Worm (Caenorhabditis elegans) whole organism, midembryonic: ENCODE results near the gene txt-17.
A peak's percentile ranks its signal among the peaks of the same experiment; 100 is the strongest.

Experiments
- T22C8.4 ChIP-seq: fragments of 200-800 bp; sonication (Bioruptor generic); IDR thresholded peaks from 2 replicates; pipeline ENCODE4 v1.3.6; 2022; ENCODE audit warnings: missing genetic modification characterization, missing compliant biosample characterization
- cog-1 ChIP-seq: sonication (generic microtip); optimal IDR thresholded peaks from 2 replicates; lab custom pipeline; 2016; ENCODE audit warnings: missing genetic modification characterization, missing compliant biosample characterization
- flt-1 ChIP-seq: fragments of 200-800 bp; sonication (Bioruptor generic); IDR thresholded peaks from 2 replicates; pipeline ENCODE4 v1.3.6; 2022; ENCODE audit warnings: missing genetic modification characterization, missing compliant biosample characterization
- klf-2 ChIP-seq: fragments of 200-800 bp; sonication (Bioruptor generic); conservative IDR thresholded peaks from 2 replicates; pipeline ENCODE4 v1.3.6; 2022; ENCODE audit warnings: missing genetic modification reagents, missing genetic modification characterization, missing compliant biosample characterization
- med-1 ChIP-seq: sonication (generic microtip); optimal IDR thresholded peaks from 2 replicates; lab custom pipeline; 2017; ENCODE audit warnings: missing genetic modification characterization, mild to moderate bottlenecking, missing compliant biosample characterization, antibody characterized with exemption, missing genetic modification reagents; ENCODE audit not compliant: insufficient read depth
- ref-1 ChIP-seq: fragments of 200-800 bp; sonication (Bioruptor generic); conservative IDR thresholded peaks from 2 replicates; pipeline ENCODE4 v1.3.6; 2022; ENCODE audit warnings: missing genetic modification reagents, missing genetic modification characterization, missing compliant biosample characterization
- tab-1 ChIP-seq: fragments of 200-800 bp; sonication (Bioruptor generic); IDR thresholded peaks from 2 replicates; pipeline ENCODE4 v1.3.6; 2022; ENCODE audit warnings: missing genetic modification characterization, missing compliant biosample characterization
- ztf-23 ChIP-seq: fragments of 200-800 bp; sonication (Bioruptor generic); IDR thresholded peaks from 2 replicates; pipeline ENCODE4 v1.3.6; 2022; ENCODE audit warnings: missing genetic modification reagents, missing genetic modification characterization, missing compliant biosample characterization
- ztf-29 ChIP-seq: fragments of 200-800 bp; sonication (Bioruptor generic); IDR thresholded peaks from 2 replicates; pipeline ENCODE4 v1.3.6; 2022; ENCODE audit warnings: missing genetic modification reagents, missing genetic modification characterization, missing compliant biosample characterization

Gene txt-17

DNA sequence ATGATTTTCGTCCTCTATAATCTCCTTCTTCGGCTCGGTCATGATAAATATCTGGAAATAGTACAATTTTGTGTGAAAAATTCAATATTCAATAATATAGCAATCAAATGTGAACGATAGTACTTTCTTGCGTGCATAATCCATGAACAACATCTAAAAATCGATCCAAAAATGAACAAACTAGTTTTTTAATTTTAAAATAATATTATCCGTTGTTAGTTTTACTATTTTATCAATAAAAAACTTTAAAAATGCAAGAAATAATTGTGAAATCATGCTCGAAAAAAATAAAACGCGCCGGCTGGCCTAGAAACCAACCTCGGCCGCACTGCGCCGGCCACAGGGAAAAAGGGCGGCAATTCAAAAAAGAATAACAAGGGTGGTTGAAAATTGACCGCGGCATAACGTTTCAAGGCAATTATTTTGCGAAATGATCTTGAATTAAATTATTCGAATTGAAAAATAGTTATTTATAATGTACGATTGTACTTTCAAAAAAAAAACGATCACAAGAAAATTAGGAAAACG is 31.7 kb upstream of the txt-17 start, which contains the start of gene mys-1:
Gene mys-1, minus strand, starts transcription at position 51 of the 528 bp plus-strand sequence.
- TF ChIP-seq ztf-29 (GFP tag; lab: Robert Waterston, UW): no peak
- peak; percentile 70 for TF ChIP-seq ztf-23 (GFP tag; lab: Robert Waterston, UW)

DNA sequence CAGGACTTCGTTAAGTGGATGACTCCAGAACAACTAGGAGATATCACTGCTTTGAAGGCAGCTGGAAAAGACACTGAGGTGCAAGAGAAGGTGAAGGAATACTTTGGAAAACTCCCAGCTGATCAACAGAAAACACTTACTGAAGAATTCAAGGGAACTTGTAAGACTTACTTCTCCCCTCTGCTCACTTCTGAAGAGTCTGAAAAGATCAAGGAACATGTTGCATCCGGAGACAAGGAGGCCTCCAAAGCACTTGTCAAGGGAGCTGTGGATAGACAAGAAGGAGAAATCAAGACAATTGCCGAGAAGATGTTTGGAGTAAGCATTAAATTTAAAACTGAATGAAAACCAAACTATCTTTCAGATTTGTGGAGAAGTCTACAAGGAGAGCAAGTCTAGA is 26.4 kb upstream of the txt-17 start:
- TF ChIP-seq ztf-29 (GFP tag; lab: Robert Waterston, UW): no peak
- TF ChIP-seq cog-1 (tag; lab: Kevin White, UChicago): no peak
- no peak for TF ChIP-seq flt-1 (GFP tag; lab: Robert Waterston, UW)
- TF ChIP-seq med-1 (GFP tag; lab: Kevin White, UChicago): no peak
- no peak for TF ChIP-seq klf-2
- no peak for TF ChIP-seq T22C8.4 (GFP tag; lab: Robert Waterston, UW)
- no peak for TF ChIP-seq ref-1 (GFP tag; lab: Robert Waterston, UW)
- TF ChIP-seq tab-1 (GFP tag; lab: Robert Waterston, UW): no peak
- TF ChIP-seq ztf-23 (GFP tag; lab: Robert Waterston, UW): no peak

DNA sequence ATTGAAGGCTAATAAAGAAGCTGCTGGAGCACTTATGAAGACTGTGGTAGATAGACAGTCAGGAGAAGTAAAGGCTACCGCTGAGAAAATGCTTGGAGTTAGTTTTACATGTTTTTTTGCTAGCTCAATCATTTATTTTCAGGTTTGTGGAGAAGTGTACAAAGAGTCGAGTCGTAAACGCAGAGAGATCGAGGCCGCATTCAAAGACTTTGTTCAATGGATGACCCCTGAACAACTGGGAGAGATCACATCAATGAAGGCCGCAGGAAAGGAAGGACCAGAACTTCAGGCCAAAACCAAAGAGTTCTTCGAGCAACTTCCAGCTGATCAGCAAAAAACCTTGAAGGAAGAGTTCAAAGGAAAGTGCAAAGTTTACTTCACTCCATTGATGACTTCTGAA is 25.8 kb upstream of the txt-17 start:
- TF ChIP-seq flt-1 (GFP tag; lab: Robert Waterston, UW) (no peak), T22C8.4 (GFP tag; lab: Robert Waterston, UW) (no peak), med-1 (GFP tag; lab: Kevin White, UChicago) (no peak), ref-1 (GFP tag; lab: Robert Waterston, UW) (no peak), ztf-23 (GFP tag; lab: Robert Waterston, UW) (no peak), tab-1 (GFP tag; lab: Robert Waterston, UW) (no peak), cog-1 (tag; lab: Kevin White, UChicago) (no peak), ztf-29 (GFP tag; lab: Robert Waterston, UW) (no peak), klf-2 (no peak)

DNA sequence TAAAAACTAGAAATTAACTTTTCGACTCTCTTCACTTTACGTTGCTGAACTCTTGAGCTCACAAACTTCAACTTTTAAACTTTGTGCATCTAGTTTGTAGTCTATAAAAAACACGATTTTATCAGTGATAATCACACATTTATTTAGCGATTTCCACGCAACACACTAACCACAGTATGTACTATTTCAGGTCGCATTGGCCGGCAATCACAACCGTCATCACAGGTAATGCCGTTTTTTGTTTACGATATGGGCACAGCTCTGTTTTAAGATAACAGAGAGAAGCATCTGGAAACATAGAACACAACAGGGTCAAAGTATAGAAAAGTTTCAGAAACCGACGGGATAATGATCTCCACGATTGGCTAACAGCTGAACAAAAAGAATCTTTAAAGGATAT is 23.2 kb upstream of the txt-17 start:
- TF ChIP-seq ref-1 (GFP tag; lab: Robert Waterston, UW): no peak
- no peak for TF ChIP-seq ztf-23 (GFP tag; lab: Robert Waterston, UW)
- TF ChIP-seq med-1 (GFP tag; lab: Kevin White, UChicago): no peak
- TF ChIP-seq flt-1 (GFP tag; lab: Robert Waterston, UW): no peak
- no peak for TF ChIP-seq cog-1 (tag; lab: Kevin White, UChicago)
- no peak for TF ChIP-seq tab-1 (GFP tag; lab: Robert Waterston, UW)
- TF ChIP-seq T22C8.4 (GFP tag; lab: Robert Waterston, UW): no peak
- no peak for TF ChIP-seq klf-2
- no peak for TF ChIP-seq ztf-29 (GFP tag; lab: Robert Waterston, UW)

DNA sequence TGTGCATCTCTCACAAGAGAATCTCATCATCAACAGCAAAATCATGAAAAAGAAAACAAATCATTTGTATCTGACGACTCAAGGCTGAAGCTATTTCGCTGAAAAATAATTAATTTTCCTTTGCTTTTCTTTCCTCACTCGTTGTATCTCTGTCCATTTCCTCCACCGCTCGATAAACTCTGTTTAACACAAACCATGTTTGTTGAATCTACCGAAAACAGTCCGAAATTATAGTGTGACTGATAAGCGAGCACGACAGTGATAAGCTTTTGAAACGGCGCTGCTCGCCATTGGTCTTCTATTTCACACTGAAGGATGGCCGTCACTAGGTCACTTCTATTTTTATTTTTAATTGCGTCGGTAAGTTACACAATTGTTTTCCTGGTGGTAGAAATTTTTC is 22.6 kb upstream of the txt-17 start, which contains the start of gene npa-1:
Gene npa-1, plus strand, starts transcription at position 142 of the 400 bp plus-strand sequence.
- TF ChIP-seq flt-1 (GFP tag; lab: Robert Waterston, UW): no peak
- TF ChIP-seq med-1 (GFP tag; lab: Kevin White, UChicago): no peak
- TF ChIP-seq ztf-23 (GFP tag; lab: Robert Waterston, UW): no peak
- TF ChIP-seq tab-1 (GFP tag; lab: Robert Waterston, UW): no peak
- TF ChIP-seq klf-2: no peak
- no peak for TF ChIP-seq T22C8.4 (GFP tag; lab: Robert Waterston, UW)
- no peak for TF ChIP-seq ref-1 (GFP tag; lab: Robert Waterston, UW)
- TF ChIP-seq cog-1 (tag; lab: Kevin White, UChicago): no peak
- TF ChIP-seq ztf-29 (GFP tag; lab: Robert Waterston, UW): no peak

DNA sequence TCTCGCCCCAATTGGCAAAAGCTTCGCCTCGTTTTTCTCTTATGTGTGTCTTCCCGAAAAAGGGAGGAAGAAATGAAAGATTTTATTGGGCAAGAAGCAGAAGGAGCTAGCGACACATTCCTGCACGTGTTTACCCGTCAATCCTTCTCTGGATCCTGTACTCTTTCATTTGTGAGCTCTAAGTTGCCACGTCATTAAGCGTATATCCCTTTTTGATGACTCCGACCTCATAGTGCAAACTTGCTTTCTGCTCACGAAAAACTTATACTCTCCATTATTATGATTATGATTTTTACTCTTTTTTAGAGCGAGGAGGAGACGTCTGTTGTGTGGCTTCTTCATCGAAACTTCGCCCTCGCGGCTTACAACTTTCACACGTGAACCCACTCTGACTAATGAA is 19.3 kb upstream of the txt-17 start, which contains the start of gene F27B10.1:
Gene F27B10.1, plus strand, starts transcription at position 301 of the 400 bp plus-strand sequence.
- no peak for TF ChIP-seq ztf-29 (GFP tag; lab: Robert Waterston, UW)
- no peak for TF ChIP-seq T22C8.4 (GFP tag; lab: Robert Waterston, UW)
- TF ChIP-seq cog-1 (tag; lab: Kevin White, UChicago): no peak
- TF ChIP-seq ref-1 (GFP tag; lab: Robert Waterston, UW): no peak
- TF ChIP-seq tab-1 (GFP tag; lab: Robert Waterston, UW): no peak
- TF ChIP-seq flt-1 (GFP tag; lab: Robert Waterston, UW): no peak
- no peak for TF ChIP-seq klf-2

DNA sequence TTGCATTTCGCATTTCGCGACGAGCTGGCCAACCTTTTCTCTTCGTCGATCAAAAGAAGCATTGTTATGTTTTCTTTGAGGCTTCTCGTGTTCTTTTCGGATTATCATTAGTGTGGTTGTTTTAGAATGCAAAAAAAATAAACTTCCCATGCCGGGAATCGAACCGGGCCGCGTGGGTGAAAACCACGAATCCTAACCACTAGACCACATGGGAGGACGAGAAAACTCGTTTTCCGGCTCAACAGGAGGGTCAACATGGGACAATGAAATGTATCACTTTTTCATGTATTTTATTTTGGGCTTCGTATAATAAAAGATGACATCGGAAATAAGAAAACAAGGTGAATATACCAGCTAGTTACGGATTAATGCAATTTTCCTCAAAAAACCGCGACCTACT is 16.6 kb upstream of the txt-17 start:
- TF ChIP-seq klf-2 (no peak), flt-1 (GFP tag; lab: Robert Waterston, UW) (no peak), tab-1 (GFP tag; lab: Robert Waterston, UW) (no peak), cog-1 (tag; lab: Kevin White, UChicago) (no peak), ztf-23 (GFP tag; lab: Robert Waterston, UW) (no peak), ztf-29 (GFP tag; lab: Robert Waterston, UW) (no peak), T22C8.4 (GFP tag; lab: Robert Waterston, UW) (no peak), ref-1 (GFP tag; lab: Robert Waterston, UW) (no peak), med-1 (GFP tag; lab: Kevin White, UChicago) (no peak)

DNA sequence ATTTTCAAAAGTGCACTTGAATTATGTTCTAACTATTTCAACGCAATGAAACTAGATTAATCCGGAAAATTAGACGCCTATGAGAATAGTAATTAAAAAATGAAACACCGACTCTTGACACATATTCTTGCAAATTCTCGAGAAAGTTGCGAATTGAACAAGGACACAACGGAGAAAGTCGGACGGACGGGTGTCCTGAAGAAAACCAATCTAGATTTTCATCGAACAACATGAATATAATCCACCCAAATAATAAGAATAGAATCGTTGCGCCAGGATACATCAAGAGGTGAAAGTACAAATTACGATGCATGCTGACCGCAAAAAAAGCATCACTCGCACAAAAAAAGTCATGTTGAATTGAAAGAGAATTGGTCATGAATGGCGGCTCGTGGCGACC is 15.9 kb upstream of the txt-17 start:
- TF ChIP-seq ztf-29 (GFP tag; lab: Robert Waterston, UW) (no peak), ztf-23 (GFP tag; lab: Robert Waterston, UW) (no peak), tab-1 (GFP tag; lab: Robert Waterston, UW) (no peak), klf-2 (no peak), cog-1 (tag; lab: Kevin White, UChicago) (no peak), T22C8.4 (GFP tag; lab: Robert Waterston, UW) (no peak), ref-1 (GFP tag; lab: Robert Waterston, UW) (no peak), flt-1 (GFP tag; lab: Robert Waterston, UW) (no peak), med-1 (GFP tag; lab: Kevin White, UChicago) (no peak)

DNA sequence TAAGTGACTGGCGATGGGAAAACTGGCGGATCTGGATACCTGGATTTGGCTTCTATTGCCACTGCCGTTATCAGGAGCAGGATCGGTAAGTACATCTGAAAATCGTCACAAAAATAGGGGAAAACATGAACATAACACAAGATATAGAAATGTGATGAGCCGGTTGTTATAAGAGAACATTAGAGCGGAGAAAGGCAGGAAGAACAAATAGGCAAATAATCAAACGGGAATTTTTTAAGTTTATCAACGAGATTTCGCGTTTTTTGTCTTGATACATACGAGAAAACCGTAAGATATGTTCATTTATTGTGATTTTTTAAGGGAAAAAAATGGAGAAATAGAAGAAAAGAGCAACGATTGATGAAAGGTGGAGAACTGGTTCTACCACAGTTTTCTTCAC is 12.2 kb upstream of the txt-17 start, which contains the start of gene Y57E12AR.1:
Gene Y57E12AR.1, minus strand, starts transcription at position 101 of the 400 bp plus-strand sequence.
- TF ChIP-seq cog-1 (tag; lab: Kevin White, UChicago) (no peak), klf-2 (no peak), flt-1 (GFP tag; lab: Robert Waterston, UW) (no peak), ztf-29 (GFP tag; lab: Robert Waterston, UW) (no peak), tab-1 (GFP tag; lab: Robert Waterston, UW) (no peak), ref-1 (GFP tag; lab: Robert Waterston, UW) (no peak), T22C8.4 (GFP tag; lab: Robert Waterston, UW) (no peak), med-1 (GFP tag; lab: Kevin White, UChicago) (no peak), ztf-23 (GFP tag; lab: Robert Waterston, UW) (no peak)
